Fruit fly (Drosophila melanogaster) whole organism, embryonic: ENCODE results near the gene CG5966.

Experiments
- Ada2b ChIP-seq: fragments of 200-800 bp; sonication (Bioruptor generic); IDR thresholded peaks from 2 replicates; pipeline ENCODE4 v1.3.6; 2022; ENCODE audit warnings: missing biosample characterization, missing genetic modification characterization
- Bteb2 ChIP-seq: fragments of 200-800 bp; sonication (Bioruptor generic); optimal IDR thresholded peaks from 2 replicates; lab custom pipeline; 2016; ENCODE audit warnings: missing biosample characterization, missing genetic modification characterization
- CG10147 ChIP-seq: fragments of 200-800 bp; sonication (Bioruptor generic); optimal IDR thresholded peaks from 2 replicates; lab custom pipeline; 2019; ENCODE audit warnings: missing biosample characterization, mild to moderate bottlenecking, missing genetic modification characterization, moderate library complexity
- CG10462 ChIP-seq: fragments of 200-800 bp; sonication (Bioruptor generic); optimal IDR thresholded peaks from 2 replicates; lab custom pipeline; 2016; ENCODE audit warnings: missing biosample characterization, missing genetic modification characterization
- CG11504 ChIP-seq: fragments of 200-800 bp; sonication (Bioruptor generic); optimal IDR thresholded peaks from 3 replicates; lab custom pipeline; 2019; ENCODE audit warnings: missing biosample characterization, mild to moderate bottlenecking, missing genetic modification characterization, moderate library complexity
- CG11560 ChIP-seq: fragments of 200-800 bp; sonication (Bioruptor generic); IDR thresholded peaks from 3 replicates; pipeline ENCODE4 v1.3.6; 2022; ENCODE audit warnings: missing biosample characterization, missing genetic modification characterization
- CG14710 ChIP-seq: fragments of 200-800 bp; sonication (Bioruptor generic); optimal IDR thresholded peaks from 3 replicates; lab custom pipeline; 2019; ENCODE audit warnings: missing biosample characterization, mild to moderate bottlenecking, missing genetic modification characterization, moderate library complexity
- CG15011 ChIP-seq: fragments of 200-800 bp; sonication (Bioruptor generic); optimal IDR thresholded peaks from 3 replicates; lab custom pipeline; 2018; ENCODE audit warnings: missing biosample characterization, mild to moderate bottlenecking, missing genetic modification characterization
- CG15073 ChIP-seq: fragments of 200-800 bp; sonication (Bioruptor generic); optimal IDR thresholded peaks from 2 replicates; lab custom pipeline; 2016; ENCODE audit warnings: missing biosample characterization, missing genetic modification characterization
- CG1529 ChIP-seq: fragments of 200-800 bp; sonication (Bioruptor generic); optimal IDR thresholded peaks from 3 replicates; lab custom pipeline; 2018; ENCODE audit warnings: missing biosample characterization, missing genetic modification characterization
- CG15696 ChIP-seq: fragments of 200-800 bp; sonication (Bioruptor generic); optimal IDR thresholded peaks from 2 replicates; lab custom pipeline; 2019; ENCODE audit warnings: missing biosample characterization, mild to moderate bottlenecking, missing genetic modification characterization, moderate library complexity
- CG1603 ChIP-seq: fragments of 200-800 bp; sonication (Bioruptor generic); optimal IDR thresholded peaks from 2 replicates; lab custom pipeline; 2019; ENCODE audit warnings: missing biosample characterization, mild to moderate bottlenecking, missing genetic modification characterization, moderate library complexity
- CG17829 ChIP-seq: fragments of 200-800 bp; optimal IDR thresholded peaks from 2 replicates; lab custom pipeline; 2019; ENCODE audit warnings: missing biosample characterization, mild to moderate bottlenecking, missing genetic modification characterization, moderate library complexity
- CG18262 ChIP-seq: fragments of 200-800 bp; optimal IDR thresholded peaks from 3 replicates; lab custom pipeline; 2019; ENCODE audit warnings: missing biosample characterization, mild to moderate bottlenecking, missing genetic modification characterization, moderate library complexity
- CG30431 ChIP-seq: fragments of 200-800 bp; sonication (Bioruptor generic); optimal IDR thresholded peaks from 2 replicates; lab custom pipeline; 2017; ENCODE audit warnings: missing biosample characterization, missing genetic modification characterization
- CG31441 ChIP-seq: fragments of 200-800 bp; sonication (Bioruptor generic); IDR thresholded peaks from 2 replicates; pipeline ENCODE4 v1.3.6; 2022; ENCODE audit warnings: missing biosample characterization, missing genetic modification characterization
- CG32772 ChIP-seq: fragments of 200-800 bp; sonication (Bioruptor generic); IDR thresholded peaks from 2 replicates; pipeline ENCODE4 v1.3.6; 2022; ENCODE audit warnings: missing biosample characterization, missing genetic modification characterization
- CG3838 ChIP-seq: fragments of 200-800 bp; sonication (Bioruptor generic); optimal IDR thresholded peaks from 3 replicates; lab custom pipeline; 2016; ENCODE audit warnings: missing biosample characterization, missing genetic modification characterization
- CG3995 ChIP-seq: fragments of 200-800 bp; sonication (Bioruptor generic); optimal IDR thresholded peaks from 3 replicates; lab custom pipeline; 2016; ENCODE audit warnings: missing biosample characterization, missing genetic modification characterization
- CG4404 ChIP-seq: fragments of 200-800 bp; sonication (Bioruptor generic); IDR thresholded peaks from 2 replicates; pipeline ENCODE4 v1.3.6; 2022; ENCODE audit warnings: missing biosample characterization, missing genetic modification characterization
- CG8089 ChIP-seq: fragments of 200-800 bp; sonication (Bioruptor generic); optimal IDR thresholded peaks from 3 replicates; lab custom pipeline; 2016; ENCODE audit warnings: missing biosample characterization, missing genetic modification characterization
- CG8478 ChIP-seq: fragments of >200 bp; optimal IDR thresholded peaks from 2 replicates; lab custom pipeline; 2018
- CG8924 ChIP-seq: fragments of 200-800 bp; optimal IDR thresholded peaks from 3 replicates; lab custom pipeline; 2019; ENCODE audit warnings: missing biosample characterization, mild to moderate bottlenecking, missing genetic modification characterization, moderate library complexity
- CG9932 ChIP-seq: fragments of 200-800 bp; sonication (Bioruptor generic); IDR thresholded peaks from 2 replicates; pipeline ENCODE4 v1.3.6; 2022; ENCODE audit warnings: missing biosample characterization, missing genetic modification characterization
- CHES-1-like ChIP-seq: fragments of 200-800 bp; sonication (Bioruptor generic); optimal IDR thresholded peaks from 2 replicates; lab custom pipeline; 2016; ENCODE audit warnings: missing biosample characterization, missing genetic modification characterization
- CkIIα-i1 ChIP-seq: fragments of 200-800 bp; sonication (Bioruptor generic); IDR thresholded peaks from 2 replicates; pipeline ENCODE4 v1.3.6; 2022; ENCODE audit warnings: missing biosample characterization, missing genetic modification characterization
- D ChIP-seq, 2 experiments: fragments of 200-800 bp in 1 of 2; fragments of >200 bp in 1 of 2; sonication (Bioruptor generic) in 1 of 2; optimal IDR thresholded peaks; 2 replicates in 1 of 2; 3 replicates in 1 of 2; lab custom pipeline; 2017; ENCODE audit warnings: mild to moderate bottlenecking in 1 of 2, missing biosample characterization in 1 of 2, missing genetic modification characterization in 1 of 2, missing genetic modification reagents in 1 of 2
- Deaf1 ChIP-seq: fragments of 200-800 bp; optimal IDR thresholded peaks from 3 replicates; lab custom pipeline; 2019; ENCODE audit warnings: missing biosample characterization, mild to moderate bottlenecking, missing genetic modification characterization, moderate library complexity
- Ets65A ChIP-seq: fragments of 200-800 bp; sonication (Bioruptor generic); peaks from one replicate; lab custom pipeline; 2016; ENCODE audit warnings: missing biosample characterization, missing genetic modification characterization
- HHEX ChIP-seq: fragments of 200-800 bp; sonication (Bioruptor generic); optimal IDR thresholded peaks from 3 replicates; lab custom pipeline; 2017; ENCODE audit warnings: missing biosample characterization, mild to moderate bottlenecking, missing genetic modification characterization, missing genetic modification reagents
- Med ChIP-seq: fragments of 200-800 bp; sonication (Bioruptor generic); peaks from one replicate; lab custom pipeline; 2016; ENCODE audit warnings: missing biosample characterization, missing genetic modification characterization, mild to moderate bottlenecking, inconsistent platforms, moderate library complexity
- Mes4 ChIP-seq: fragments of 200-800 bp; sonication (Bioruptor generic); optimal IDR thresholded peaks from 2 replicates; lab custom pipeline; 2016; ENCODE audit warnings: missing biosample characterization, missing genetic modification characterization
- Mrtf ChIP-seq: fragments of 200-800 bp; sonication (Bioruptor generic); IDR thresholded peaks from 3 replicates; pipeline ENCODE4 v1.3.6; 2022; ENCODE audit warnings: missing biosample characterization, missing genetic modification characterization
- Nf-YC ChIP-seq: fragments of 200-800 bp; optimal IDR thresholded peaks from 3 replicates; lab custom pipeline; 2019; ENCODE audit warnings: missing biosample characterization, mild to moderate bottlenecking, missing genetic modification characterization, moderate library complexity
- Opbp ChIP-seq: fragments of 200-800 bp; sonication (Bioruptor generic); IDR thresholded peaks from 3 replicates; pipeline ENCODE4 v1.3.6; 2022; ENCODE audit warnings: missing biosample characterization, missing genetic modification characterization; ENCODE audit not compliant: partially characterized antibody
- Ssrp ChIP-seq: fragments of 200-800 bp; sonication (Bioruptor generic); optimal IDR thresholded peaks from 2 replicates; lab custom pipeline; 2018; ENCODE audit warnings: missing biosample characterization, mild to moderate bottlenecking, missing genetic modification characterization, moderate library complexity
- ab ChIP-seq: fragments of 200-800 bp; sonication (Bioruptor generic); optimal IDR thresholded peaks from 2 replicates; lab custom pipeline; 2016; ENCODE audit warnings: missing biosample characterization, missing genetic modification characterization
- bcd ChIP-seq: fragments of 200-800 bp; sonication (Bioruptor generic); optimal IDR thresholded peaks from 2 replicates; lab custom pipeline; 2017; ENCODE audit warnings: missing biosample characterization, mild to moderate bottlenecking, missing genetic modification characterization
- btn ChIP-seq: fragments of 200-800 bp; sonication (Bioruptor generic); optimal IDR thresholded peaks from 2 replicates; lab custom pipeline; 2016; ENCODE audit warnings: missing biosample characterization, missing genetic modification characterization
- chif ChIP-seq, 2 experiments: fragments of 200-800 bp; sonication (Bioruptor generic); optimal IDR thresholded peaks; 3 replicates each; lab custom pipeline; 2016; ENCODE audit warnings: missing biosample characterization in 2 of 2, missing genetic modification characterization in 2 of 2
- exex ChIP-seq: fragments of 200-800 bp; sonication (Bioruptor generic); optimal IDR thresholded peaks from 4 replicates; lab custom pipeline; 2018; ENCODE audit warnings: missing biosample characterization, mild to moderate bottlenecking, missing genetic modification characterization, moderate library complexity
- gsb ChIP-seq: fragments of 200-800 bp; sonication (Bioruptor generic); IDR thresholded peaks from 2 replicates; pipeline ENCODE4 v1.3.6; 2022; ENCODE audit warnings: missing biosample characterization, missing genetic modification characterization
- jing ChIP-seq: fragments of 200-800 bp; sonication (Bioruptor generic); optimal IDR thresholded peaks from 2 replicates; lab custom pipeline; 2018; ENCODE audit warnings: missing biosample characterization, mild to moderate bottlenecking, missing genetic modification characterization
- otp ChIP-seq: fragments of 200-800 bp; sonication (Bioruptor generic); IDR thresholded peaks from 3 replicates; pipeline ENCODE4, ENCODE4 v1.3.6; 2022; ENCODE audit warnings: missing biosample characterization, missing genetic modification characterization
- p53 ChIP-seq: fragments of 200-800 bp; sonication (Bioruptor generic); optimal IDR thresholded peaks from 2 replicates; lab custom pipeline; 2016; ENCODE audit warnings: missing biosample characterization, missing genetic modification characterization
- pb ChIP-seq: fragments of 200-800 bp; sonication (Bioruptor generic); optimal IDR thresholded peaks from 3 replicates; lab custom pipeline; 2016; ENCODE audit warnings: missing biosample characterization, missing genetic modification characterization
- sc ChIP-seq, 3 experiments: fragments of >200 bp in 2 of 3; fragments of 200-800 bp in 1 of 3; sonication (Bioruptor generic) in 1 of 3; optimal IDR thresholded peaks; 2 replicates in 2 of 3; 3 replicates in 1 of 3; lab custom pipeline; 2017; ENCODE audit warnings: mild to moderate bottlenecking in 1 of 3, missing biosample characterization in 1 of 3, missing genetic modification characterization in 1 of 3, missing genetic modification reagents in 1 of 3
- slp2 ChIP-seq: fragments of 200-800 bp; sonication (Bioruptor generic); optimal IDR thresholded peaks from 2 replicates; lab custom pipeline; 2016; ENCODE audit warnings: missing biosample characterization, missing genetic modification characterization
- tin ChIP-seq: fragments of 200-800 bp; sonication (Bioruptor generic); optimal IDR thresholded peaks from 3 replicates; lab custom pipeline; 2016; ENCODE audit warnings: missing biosample characterization, missing genetic modification characterization
- unc-4 ChIP-seq: fragments of 200-800 bp; sonication (Bioruptor generic); IDR thresholded peaks from 2 replicates; pipeline ENCODE4 v1.3.6; 2022; ENCODE audit warnings: missing biosample characterization, missing genetic modification characterization; ENCODE audit not compliant: partially characterized antibody

CG5966 gene

DNA sequence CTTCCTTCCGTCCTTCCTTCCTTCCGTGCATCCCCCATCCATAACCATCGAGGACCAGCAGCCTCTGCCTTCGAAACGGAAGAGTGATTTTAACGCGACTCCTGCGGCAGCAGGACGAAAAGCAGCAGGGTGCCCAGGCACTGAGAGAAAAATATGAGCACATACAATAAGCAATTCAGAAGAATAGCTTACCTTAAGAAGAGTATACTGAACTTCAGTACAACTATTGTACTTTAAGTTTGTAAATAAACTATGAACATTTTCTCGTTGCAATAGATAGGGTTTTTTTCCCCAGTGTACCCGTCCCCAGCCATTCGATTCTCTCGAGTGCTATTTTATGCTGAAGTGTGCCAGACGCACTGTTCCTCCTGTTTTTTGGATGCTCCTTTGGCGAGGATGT, 43.1 kb downstream of the CG5966 start (continued):
- peak; percentile 63 for TF ChIP-seq CHES-1-like (GFP tag; lab: Kevin White, UChicago)
- peak; percentile 67; the same call in 2 of the 3 replicates for TF ChIP-seq Mrtf (GFP tag; lab: Robert Waterston, UW)
- TF ChIP-seq exex, result no peak
- TF ChIP-seq CG30431 (GFP tag; lab: Kevin White, UChicago), result peak; percentile 64
- peak; percentile 40 for TF ChIP-seq CG10462 (GFP tag; lab: Kevin White, UChicago)
- TF ChIP-seq CG3995 (GFP tag; lab: Kevin White, UChicago), result no peak
- TF ChIP-seq CG11560 (tag; lab: Robert Waterston, UW), result 0 out of 3 replicates have a peak, but pooled peaks have one; percentile 59
- TF ChIP-seq slp2 (GFP tag; lab: Kevin White, UChicago), result peak; percentile 46
- TF ChIP-seq p53, result peak; percentile 21
- peak; percentile 59 for TF ChIP-seq Nf-YC (tag; lab: Kevin White, UChicago)
- peak; percentile 46 for TF ChIP-seq CG10147 (GFP tag; lab: Kevin White, UChicago)
- TF ChIP-seq CG1529, result peak; percentile 65
- peak; percentile 72 for TF ChIP-seq jing (GFP tag; lab: Kevin White, UChicago)
- TF ChIP-seq chif (GFP tag; optimal IDR thresholded peaks at IDR 0.05; lab: Kevin White, UChicago), result peak; percentile 68 to 88
- TF ChIP-seq Deaf1, result peak; percentile 41
- peak; percentile 92 for TF ChIP-seq Med
- TF ChIP-seq CG1603 (tag; lab: Kevin White, UChicago), result peak; percentile 90
- peak; percentile 82 for TF ChIP-seq tin (GFP tag; lab: Kevin White, UChicago)
- TF ChIP-seq CG14710 (tag; lab: Kevin White, UChicago), result peak; percentile 78
- TF ChIP-seq CG8924 (tag; lab: Kevin White, UChicago), result peak; percentile 86
- TF ChIP-seq Ets65A (GFP tag; lab: Kevin White, UChicago), result peak; percentile 97
- peak; percentile 41 for TF ChIP-seq ab (GFP tag; lab: Kevin White, UChicago)
- peak; percentile 76 for TF ChIP-seq bcd (GFP tag; lab: Kevin White, UChicago)
- TF ChIP-seq Opbp (GFP tag; lab: Robert Waterston, UW), result no peak
- TF ChIP-seq unc-4 (GFP tag; lab: Robert Waterston, UW), result no peak
- TF ChIP-seq CG15696 (tag; lab: Kevin White, UChicago), result peak; percentile 86
- TF ChIP-seq CG4404 (GFP tag; lab: Robert Waterston, UW), result peak; percentile 80
- peak; percentile 75 for TF ChIP-seq Ssrp (tag; lab: Kevin White, UChicago)
- TF ChIP-seq CG17829 (tag; lab: Kevin White, UChicago), result peak; percentile 82
- no peak for TF ChIP-seq gsb (GFP tag; lab: Robert Waterston, UW)
- TF ChIP-seq CG18262, result peak; percentile 79
- TF ChIP-seq Bteb2, result peak; percentile 51
- TF ChIP-seq Mes4 (GFP tag; lab: Kevin White, UChicago), result peak; percentile 56
- peak; percentile 69 for TF ChIP-seq CG31441 (GFP tag; lab: Robert Waterston, UW)
- no peak for TF ChIP-seq CG3838 (GFP tag; lab: Kevin White, UChicago)
- TF ChIP-seq pb (GFP tag; lab: Kevin White, UChicago), result peak; percentile 63
- no peak for TF ChIP-seq CG8478 (lab: Kevin White, UChicago)
- TF ChIP-seq btn (GFP tag; lab: Kevin White, UChicago), result peak; percentile 83
- peak; percentile 84 for TF ChIP-seq otp (GFP tag; lab: Robert Waterston, UW)
- no peak for TF ChIP-seq CkIIα-i1
- peak; percentile 69 for TF ChIP-seq HHEX
- peak; percentile 19 for TF ChIP-seq CG15073
- TF ChIP-seq CG11504 (tag; lab: Kevin White, UChicago), result peak; percentile 85
- peak; percentile 47 for TF ChIP-seq CG9932 (GFP tag; lab: Robert Waterston, UW)
- TF ChIP-seq CG15011 (GFP tag; lab: Kevin White, UChicago), result peak; percentile 42
- TF ChIP-seq sc (optimal IDR thresholded peaks at IDR 0.05; lab: Kevin White, UChicago), result no peak
- peak; percentile 63 for TF ChIP-seq sc (GFP tag; optimal IDR thresholded peaks at IDR 0.05; lab: Kevin White, UChicago)
- TF ChIP-seq CG8089 (GFP tag; lab: Kevin White, UChicago), result peak; percentile 67
- TF ChIP-seq Ada2b (GFP tag; lab: Robert Waterston, UW), result peak; percentile 70
- TF ChIP-seq CG32772 (GFP tag; lab: Robert Waterston, UW), result peak; percentile 60; the same call in 1 of the 2 replicates
- TF ChIP-seq D (optimal IDR thresholded peaks at IDR 0.05; lab: Kevin White, UChicago), result no peak
- TF ChIP-seq D (GFP tag; optimal IDR thresholded peaks at IDR 0.05; lab: Kevin White, UChicago), result peak; percentile 85
